Worm (Caenorhabditis elegans) whole organism, midembryonic: Measurements from ENCODE around the gene spe-18.

ENCODE experiments used
- T22C8.4 ChIP-seq: fragments of 200-800 bp; sonication (Bioruptor generic); IDR thresholded peaks from 2 replicates; pipeline ENCODE4 v1.3.6; 2022; ENCODE audit warnings: missing genetic modification characterization, missing compliant biosample characterization
- med-1 ChIP-seq: sonication (generic microtip); optimal IDR thresholded peaks from 2 replicates; lab custom pipeline; 2017; ENCODE audit warnings: missing genetic modification characterization, mild to moderate bottlenecking, missing compliant biosample characterization, antibody characterized with exemption, missing genetic modification reagents; ENCODE audit not compliant: insufficient read depth
- ztf-29 ChIP-seq: fragments of 200-800 bp; sonication (Bioruptor generic); IDR thresholded peaks from 2 replicates; pipeline ENCODE4 v1.3.6; 2022; ENCODE audit warnings: missing genetic modification reagents, missing genetic modification characterization, missing compliant biosample characterization

DNA sequence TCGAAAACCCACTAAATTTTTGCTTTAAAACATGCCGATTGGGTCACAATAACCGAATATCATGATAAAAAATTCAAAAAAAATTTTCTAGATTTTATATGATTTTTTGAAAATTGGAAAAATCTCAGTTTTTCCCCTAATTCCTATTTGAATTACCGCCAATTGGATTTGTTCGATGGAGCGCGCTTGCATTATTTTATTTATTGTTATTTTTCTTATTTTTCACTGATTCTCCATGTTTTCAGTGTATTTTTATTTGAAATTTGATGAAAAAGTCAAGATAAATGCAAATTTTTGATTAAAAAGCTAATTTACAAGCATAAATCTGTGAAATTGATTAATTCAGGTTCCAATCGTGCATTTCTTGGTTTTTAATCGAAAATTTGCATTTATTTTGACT lies 34.9 kb upstream of the spe-18 start:
- TF ChIP-seq med-1 (GFP tag; lab: Kevin White, UChicago), result no peak
- no peak for TF ChIP-seq ztf-29
- no peak for TF ChIP-seq T22C8.4
